Fruit fly (Drosophila melanogaster) whole organism, embryonic: ENCODE results near the gene Cpr65Aw.

Experiments used
- Abd-B ChIP-seq: fragments of 200-800 bp; sonication (Bioruptor generic); optimal IDR thresholded peaks from 2 replicates; lab custom pipeline; 2018; ENCODE audit warnings: missing biosample characterization, mild to moderate bottlenecking, missing genetic modification characterization, moderate library complexity
- CG11504 ChIP-seq: fragments of 200-800 bp; sonication (Bioruptor generic); optimal IDR thresholded peaks from 3 replicates; lab custom pipeline; 2019; ENCODE audit warnings: missing biosample characterization, mild to moderate bottlenecking, missing genetic modification characterization, moderate library complexity
- CG11695 ChIP-seq: fragments of 200-800 bp; sonication (Bioruptor generic); IDR thresholded peaks from 3 replicates; pipeline ENCODE4 v1.3.6; 2022; ENCODE audit warnings: missing biosample characterization, missing genetic modification characterization
- CG12219 ChIP-seq: fragments of 200-800 bp; sonication (Bioruptor generic); optimal IDR thresholded peaks from 3 replicates; lab custom pipeline; 2018; ENCODE audit warnings: missing biosample characterization, mild to moderate bottlenecking, missing genetic modification characterization
- CG12236 ChIP-seq: fragments of 200-800 bp; sonication (Bioruptor generic); optimal IDR thresholded peaks from 2 replicates; lab custom pipeline; 2016; ENCODE audit warnings: missing biosample characterization, missing genetic modification characterization
- CG12659 ChIP-seq: fragments of 200-800 bp; sonication (Bioruptor generic); optimal IDR thresholded peaks from 3 replicates; lab custom pipeline; 2017; ENCODE audit warnings: mild to moderate bottlenecking, missing biosample characterization, missing genetic modification reagents, missing genetic modification characterization
- CG14050 ChIP-seq: fragments of 200-800 bp; sonication (Bioruptor generic); IDR thresholded peaks from 3 replicates; pipeline ENCODE4 v1.3.6; 2022; ENCODE audit warnings: missing biosample characterization, missing genetic modification characterization
- CG14441 ChIP-seq: fragments of 200-800 bp; sonication (Bioruptor generic); IDR thresholded peaks from 2 replicates; pipeline ENCODE4 v1.3.6; 2022; ENCODE audit warnings: missing biosample characterization, missing genetic modification characterization
- CG1602 ChIP-seq: fragments of 200-800 bp; sonication (Bioruptor generic); optimal IDR thresholded peaks from 3 replicates; lab custom pipeline; 2016; ENCODE audit warnings: missing biosample characterization, missing genetic modification characterization
- CG17361 ChIP-seq: fragments of 200-800 bp; sonication (Bioruptor generic); IDR thresholded peaks from 3 replicates; pipeline ENCODE4 v1.3.6; 2022; ENCODE audit warnings: missing biosample characterization, missing genetic modification characterization
- CG18599 ChIP-seq: fragments of 200-800 bp; sonication (Bioruptor generic); optimal IDR thresholded peaks from 3 replicates; lab custom pipeline; 2017; ENCODE audit warnings: missing biosample characterization, missing genetic modification characterization, mild to moderate bottlenecking, moderate library complexity, missing genetic modification reagents
- CG2116 ChIP-seq: fragments of 200-800 bp; sonication (Bioruptor generic); optimal IDR thresholded peaks from 3 replicates; lab custom pipeline; 2018; ENCODE audit warnings: missing biosample characterization, mild to moderate bottlenecking, missing genetic modification characterization
- CG30403 ChIP-seq: fragments of 200-800 bp; sonication (Bioruptor generic); optimal IDR thresholded peaks from 3 replicates; lab custom pipeline; 2016; ENCODE audit warnings: missing biosample characterization, missing genetic modification characterization
- CG4424 ChIP-seq: fragments of 200-800 bp; sonication (Bioruptor generic); optimal IDR thresholded peaks from 3 replicates; lab custom pipeline; 2016; ENCODE audit warnings: missing biosample characterization, missing genetic modification characterization
- CG4617 ChIP-seq: fragments of 200-800 bp; sonication (Bioruptor generic); optimal IDR thresholded peaks from 3 replicates; lab custom pipeline; 2016; ENCODE audit warnings: missing biosample characterization, missing genetic modification characterization, borderline replicate concordance
- CG8281 ChIP-seq: fragments of 200-800 bp; sonication (Bioruptor generic); optimal IDR thresholded peaks from 2 replicates; lab custom pipeline; 2018; ENCODE audit warnings: missing biosample characterization, mild to moderate bottlenecking, missing genetic modification characterization, moderate library complexity
- CG8478 ChIP-seq: fragments of >200 bp; optimal IDR thresholded peaks from 2 replicates; lab custom pipeline; 2018
- CG8924 ChIP-seq: fragments of 200-800 bp; optimal IDR thresholded peaks from 3 replicates; lab custom pipeline; 2019; ENCODE audit warnings: missing biosample characterization, mild to moderate bottlenecking, missing genetic modification characterization, moderate library complexity
- H15 ChIP-seq: fragments of 200-800 bp; sonication (Bioruptor generic); IDR thresholded peaks from 3 replicates; pipeline ENCODE4 v1.3.6; 2022; ENCODE audit warnings: missing biosample characterization, missing genetic modification characterization
- H2.0 ChIP-seq: fragments of 200-800 bp; sonication (Bioruptor generic); IDR thresholded peaks from 2 replicates; pipeline ENCODE4 v1.3.6; 2022; ENCODE audit warnings: missing biosample characterization, missing genetic modification characterization
- Hr3 ChIP-seq: fragments of 200-800 bp; sonication (Bioruptor generic); optimal IDR thresholded peaks from 3 replicates; lab custom pipeline; 2016; ENCODE audit warnings: missing biosample characterization, missing genetic modification characterization
- Max ChIP-seq: fragments of 200-800 bp; sonication (Bioruptor generic); optimal IDR thresholded peaks from 2 replicates; lab custom pipeline; 2016; ENCODE audit warnings: missing biosample characterization, mild to moderate bottlenecking, missing genetic modification characterization
- Med ChIP-seq: fragments of 200-800 bp; sonication (Bioruptor generic); peaks from one replicate; lab custom pipeline; 2016; ENCODE audit warnings: missing biosample characterization, missing genetic modification characterization, mild to moderate bottlenecking, inconsistent platforms, moderate library complexity
- Oli ChIP-seq: fragments of 200-800 bp; sonication (Bioruptor generic); optimal IDR thresholded peaks from 2 replicates; lab custom pipeline; 2018; ENCODE audit warnings: missing biosample characterization, mild to moderate bottlenecking, missing genetic modification characterization, moderate library complexity
- Rfx ChIP-seq: fragments of 200-800 bp; sonication (Bioruptor generic); IDR thresholded peaks from 2 replicates; pipeline ENCODE4 v1.3.6; 2022; ENCODE audit warnings: missing biosample characterization, missing genetic modification characterization
- Sin3A ChIP-seq: fragments of >200 bp; optimal IDR thresholded peaks from 2 replicates; lab custom pipeline; 2018
- Sry-δ ChIP-seq: fragments of 200-800 bp; sonication (Bioruptor generic); optimal IDR thresholded peaks from 2 replicates; lab custom pipeline; 2016; ENCODE audit warnings: missing biosample characterization, missing genetic modification characterization
- Ssrp ChIP-seq: fragments of 200-800 bp; sonication (Bioruptor generic); optimal IDR thresholded peaks from 2 replicates; lab custom pipeline; 2018; ENCODE audit warnings: missing biosample characterization, mild to moderate bottlenecking, missing genetic modification characterization, moderate library complexity
- abd-A ChIP-seq: fragments of 200-800 bp; sonication (Bioruptor generic); optimal IDR thresholded peaks from 3 replicates; lab custom pipeline; 2019; ENCODE audit warnings: missing biosample characterization, mild to moderate bottlenecking, missing genetic modification characterization, moderate library complexity
- aop ChIP-seq: fragments of 200-800 bp; sonication (Bioruptor generic); IDR thresholded peaks from 2 replicates; pipeline ENCODE4 v1.3.6; 2022; ENCODE audit warnings: missing biosample characterization, missing genetic modification characterization
- ap ChIP-seq: fragments of 200-800 bp; sonication (Bioruptor generic); IDR thresholded peaks from 2 replicates; pipeline ENCODE4 v1.3.6; 2022; ENCODE audit warnings: missing biosample characterization, missing genetic modification characterization
- az2 ChIP-seq: fragments of 200-800 bp; sonication (Bioruptor generic); optimal IDR thresholded peaks from 3 replicates; lab custom pipeline; 2016; ENCODE audit warnings: missing biosample characterization, missing genetic modification characterization
- croc ChIP-seq: fragments of 200-800 bp; sonication (Bioruptor generic); conservative IDR thresholded peaks from 3 replicates; pipeline ENCODE4 v1.3.6; 2022; ENCODE audit warnings: missing biosample characterization, missing genetic modification characterization
- cwo ChIP-seq: fragments of 200-800 bp; sonication (Bioruptor generic); optimal IDR thresholded peaks from 3 replicates; lab custom pipeline; 2017; ENCODE audit warnings: missing biosample characterization, missing genetic modification characterization, mild to moderate bottlenecking, moderate library complexity, missing genetic modification reagents
- dimm ChIP-seq: fragments of 200-800 bp; sonication (Bioruptor generic); IDR thresholded peaks from 2 replicates; pipeline ENCODE4 v1.3.6; 2022; ENCODE audit warnings: missing biosample characterization, missing genetic modification characterization
- ems ChIP-seq: fragments of 200-800 bp; sonication (Bioruptor generic); optimal IDR thresholded peaks from 3 replicates; lab custom pipeline; 2016; ENCODE audit warnings: missing biosample characterization, missing genetic modification characterization
- fd96Cb ChIP-seq: fragments of 200-800 bp; sonication (Bioruptor generic); optimal IDR thresholded peaks from 2 replicates; lab custom pipeline; 2018; ENCODE audit warnings: missing biosample characterization, mild to moderate bottlenecking, missing genetic modification characterization, moderate library complexity
- gcm ChIP-seq: fragments of 200-800 bp; sonication (Bioruptor generic); optimal IDR thresholded peaks from 2 replicates; lab custom pipeline; 2019; ENCODE audit warnings: missing biosample characterization, mild to moderate bottlenecking, missing genetic modification characterization, moderate library complexity
- gsb-n ChIP-seq: fragments of 200-800 bp; sonication (Bioruptor generic); optimal IDR thresholded peaks from 3 replicates; lab custom pipeline; 2018; ENCODE audit warnings: missing biosample characterization, mild to moderate bottlenecking, missing genetic modification characterization
- jigr1 ChIP-seq: fragments of 200-800 bp; sonication (Bioruptor generic); IDR thresholded peaks from 3 replicates; pipeline ENCODE4 v1.3.6; 2022; ENCODE audit warnings: missing biosample characterization, missing genetic modification characterization
- nau ChIP-seq: fragments of 200-800 bp; sonication (Bioruptor generic); optimal IDR thresholded peaks from 3 replicates; lab custom pipeline; 2017; ENCODE audit warnings: missing biosample characterization, mild to moderate bottlenecking, missing genetic modification characterization, missing genetic modification reagents
- oc ChIP-seq: fragments of 200-800 bp; sonication (Bioruptor generic); optimal IDR thresholded peaks from 2 replicates; lab custom pipeline; 2018; ENCODE audit warnings: missing biosample characterization, mild to moderate bottlenecking, missing genetic modification characterization, moderate library complexity
- onecut ChIP-seq: fragments of 200-800 bp; sonication (Bioruptor generic); IDR thresholded peaks from 2 replicates; pipeline ENCODE4 v1.3.6; 2022; ENCODE audit warnings: missing biosample characterization, missing genetic modification characterization
- prd ChIP-seq, 3 experiments: fragments of >200 bp in 2 of 3; fragments of 200-800 bp in 1 of 3; sonication (Bioruptor generic) in 1 of 3; optimal IDR thresholded peaks in 2 of 3; IDR thresholded peaks in 1 of 3; 2 replicates in 2 of 3; 3 replicates in 1 of 3; pipeline versions ENCODE4 v1.3.6 to Lab custom; 2017 to 2022; ENCODE audit warnings: missing biosample characterization in 1 of 3, missing genetic modification characterization in 1 of 3
- run ChIP-seq: fragments of 200-800 bp; sonication (Bioruptor generic); optimal IDR thresholded peaks from 3 replicates; lab custom pipeline; 2018; ENCODE audit warnings: missing biosample characterization, mild to moderate bottlenecking, missing genetic modification characterization
- salm ChIP-seq: fragments of 200-800 bp; sonication (Bioruptor generic); optimal IDR thresholded peaks from 2 replicates; lab custom pipeline; 2018; ENCODE audit warnings: missing biosample characterization, mild to moderate bottlenecking, missing genetic modification characterization
- sens-2 ChIP-seq: fragments of 200-800 bp; sonication (Bioruptor generic); IDR thresholded peaks from 2 replicates; pipeline ENCODE4 v1.3.6; 2022; ENCODE audit warnings: missing biosample characterization, missing genetic modification characterization
- sob ChIP-seq: fragments of 200-800 bp; sonication (Bioruptor generic); IDR thresholded peaks from 2 replicates; pipeline ENCODE4 v1.3.6; 2022; ENCODE audit warnings: missing biosample characterization, missing genetic modification characterization
- ttk ChIP-seq: fragments of 200-800 bp; sonication (Bioruptor generic); IDR thresholded peaks from 2 replicates; pipeline ENCODE4 v2.1.2; 2022; ENCODE audit warnings: missing biosample characterization, missing genetic modification characterization
- usp ChIP-seq: fragments of >200 bp; optimal IDR thresholded peaks from 2 replicates; lab custom pipeline; 2017; ENCODE audit warnings: missing biosample characterization, missing genetic modification characterization

Cpr65Aw gene

dm6 chr3L:6157327-6158032, 15.3 kb upstream of the Cpr65Aw start, which contains the start of gene CG13297 (continued):
- TF ChIP-seq salm (tag; lab: Kevin White, UChicago) (peak; percentile 18), Sry-δ (GFP tag; lab: Kevin White, UChicago) (no peak), onecut (no peak), ems (GFP tag; lab: Kevin White, UChicago) (no peak), jigr1 (peak; percentile 45; the same call in 1 of the 3 replicates), sens-2 (no peak), dimm (no peak), CG4617 (GFP tag; lab: Kevin White, UChicago) (no peak), CG30403 (GFP tag; lab: Kevin White, UChicago) (peak; percentile 56), CG4424 (peak; percentile 41), Med (GFP tag; lab: Kevin White, UChicago) (peak; percentile 1), nau (GFP tag; lab: Kevin White, UChicago) (no peak), aop (GFP tag; lab: Robert Waterston, UW) (no peak), CG8924 (tag; lab: Kevin White, UChicago) (peak; percentile 66), prd (optimal IDR thresholded peaks at IDR 0.05; lab: Kevin White, UChicago) (no peak), prd (GFP tag; IDR thresholded peaks at IDR 0.05; lab: Robert Waterston, UW) (peak; percentile 59; the same call in 2 of the 3 replicates), CG18599 (GFP tag; lab: Kevin White, UChicago) (peak; percentile 37), CG14050 (GFP tag; lab: Robert Waterston, UW) (no peak), cwo (GFP tag; lab: Kevin White, UChicago) (no peak), CG14441 (GFP tag; lab: Robert Waterston, UW) (peak; percentile 60), Ssrp (tag; lab: Kevin White, UChicago) (peak; percentile 68), gcm (peak; percentile 32), croc (peak; percentile 37; the same call in 2 of the 3 replicates), Max (GFP tag; lab: Kevin White, UChicago) (peak; percentile 19), CG11695 (GFP tag; lab: Robert Waterston, UW) (peak; percentile 76), CG12236 (GFP tag; lab: Kevin White, UChicago) (no peak), fd96Cb (peak; percentile 71), CG2116 (GFP tag; lab: Kevin White, UChicago) (no peak), Rfx (GFP tag; lab: Robert Waterston, UW) (0 out of 2 replicates have a peak, but pooled peaks have one; percentile 22), sob (GFP tag; lab: Robert Waterston, UW) (peak; percentile 40; the same call in 1 of the 2 replicates), oc (tag; lab: Kevin White, UChicago) (peak; percentile 16), CG17361 (GFP tag; lab: Robert Waterston, UW) (peak; percentile 73), CG1602 (GFP tag; lab: Kevin White, UChicago) (peak; percentile 13), ttk (GFP tag; lab: Robert Waterston, UW) (peak; percentile 39; the same call in 1 of the 2 replicates), ap (GFP tag; lab: Robert Waterston, UW) (0 out of 2 replicates have a peak, but pooled peaks have one; percentile 14), CG12219 (GFP tag; lab: Kevin White, UChicago) (peak; percentile 31), usp (GFP tag; lab: Kevin White, UChicago) (no peak), Abd-B (GFP tag; lab: Kevin White, UChicago) (peak; percentile 53), Oli (peak; percentile 76), run (tag; lab: Kevin White, UChicago) (peak; percentile 60), abd-A (tag; lab: Kevin White, UChicago) (peak; percentile 88), H2.0 (no peak), Hr3 (GFP tag; lab: Kevin White, UChicago) (peak; percentile 10), az2 (peak; percentile 42), CG11504 (tag; lab: Kevin White, UChicago) (peak; percentile 86), Sin3A (lab: Kevin White, UChicago) (no peak), gsb-n (tag; lab: Kevin White, UChicago) (peak; percentile 17), CG12659 (GFP tag; lab: Kevin White, UChicago) (peak; percentile 27), H15 (GFP tag; lab: Robert Waterston, UW) (peak; percentile 36; the same call in 2 of the 3 replicates), CG8478 (lab: Kevin White, UChicago) (no peak), CG8281 (tag; lab: Kevin White, UChicago) (peak; percentile 27)
